Worm (Caenorhabditis elegans): ENCODE results near the gene C37C3.9.

ce11 chrV:7824138-7824537 is 30.4 kb downstream of the C37C3.9 start:
- no peak for TF ChIP-seq flt-1 (GFP tag; IDR thresholded peaks at IDR 0.05)
- no peak for TF ChIP-seq F13C5.2 (tag; optimal IDR thresholded peaks at IDR 0.05)
- no peak for TF ChIP-seq ama-1 (optimal IDR thresholded peaks at IDR 0.05)
- TF ChIP-seq tra-4 (tag; optimal IDR thresholded peaks at IDR 0.05): no peak
- TF ChIP-seq sea-1 (GFP tag; conservative IDR thresholded peaks at IDR 0.05): no peak
- no peak for TF ChIP-seq pes-1 (GFP tag; IDR thresholded peaks at IDR 0.05)
- TF ChIP-seq tbx-11 (GFP tag; IDR thresholded peaks at IDR 0.05): no peak

All from whole organism, early embryonic.